Worm (Caenorhabditis elegans) whole organism, L2 larva: Measurements from ENCODE around the gene aptf-3.
A peak's percentile ranks its signal among the peaks of the same experiment; 100 is the strongest.

Experiments used
- F13H6.1 ChIP-seq: sonication (generic microtip); optimal IDR thresholded peaks from 2 replicates; lab custom pipeline; 2016; ENCODE audit warnings: missing genetic modification characterization, missing compliant biosample characterization
- aly-2 ChIP-seq: fragments of 150-350 bp; optimal IDR thresholded peaks from 2 replicates; lab custom pipeline; 2014; ENCODE audit warnings: missing biosample characterization, missing genetic modification characterization
- elt-1 ChIP-seq: fragments of 150-350 bp; optimal IDR thresholded peaks from 2 replicates; lab custom pipeline; 2014; ENCODE audit warnings: missing biosample characterization, missing genetic modification characterization
- lin-13 ChIP-seq: fragments of 150-350 bp; optimal IDR thresholded peaks from 2 replicates; lab custom pipeline; 2014; ENCODE audit warnings: missing biosample characterization, missing genetic modification reagents, missing genetic modification characterization
- nhr-237 ChIP-seq: fragments of 150-350 bp; optimal IDR thresholded peaks from 2 replicates; lab custom pipeline; 2014; ENCODE audit warnings: missing biosample characterization, missing genetic modification characterization
- snpc-4 ChIP-seq: fragments of 150-350 bp; optimal IDR thresholded peaks from 2 replicates; lab custom pipeline; 2014; ENCODE audit warnings: missing biosample characterization, missing genetic modification characterization
- ztf-1 ChIP-seq: fragments of 200-800 bp; sonication (Bioruptor generic); conservative IDR thresholded peaks from 2 replicates; pipeline ENCODE4 v1.3.6; 2022; ENCODE audit warnings: missing genetic modification characterization, missing compliant biosample characterization
- ztf-4 ChIP-seq: fragments of 150-350 bp; optimal IDR thresholded peaks from 2 replicates; lab custom pipeline; 2014; ENCODE audit warnings: missing biosample characterization, missing genetic modification characterization

DNA sequence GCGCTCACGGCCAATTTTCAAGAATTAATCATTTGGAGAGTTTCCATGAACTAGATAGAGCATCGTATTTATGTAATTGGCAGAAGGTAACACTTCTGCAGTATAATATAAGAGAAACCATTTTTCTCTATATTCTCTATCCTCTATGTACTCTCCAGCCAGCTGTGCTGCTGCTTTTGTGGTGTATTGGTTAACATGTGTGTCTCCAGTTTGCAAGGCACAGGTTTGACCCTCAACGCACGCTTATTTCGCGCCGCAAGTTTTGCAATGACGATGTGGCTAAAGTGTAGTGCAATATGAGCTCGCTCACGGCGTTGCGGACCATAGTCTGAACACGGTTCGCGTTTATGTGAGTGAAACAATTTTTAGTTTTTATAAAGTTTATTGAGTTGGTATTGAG is 47.0 kb upstream of the aptf-3 start:
- TF ChIP-seq lin-13 (peak; percentile 40), nhr-237 (no peak), ztf-1 (GFP tag; lab: Robert Waterston, UW) (no peak), snpc-4 (tag; lab: Kevin White, UChicago) (no peak), elt-1 (tag; lab: Kevin White, UChicago) (no peak), F13H6.1 (tag; lab: Kevin White, UChicago) (peak; percentile 68), aly-2 (tag; lab: Kevin White, UChicago) (no peak), ztf-4 (tag; lab: Kevin White, UChicago) (no peak)
